Worm (Caenorhabditis elegans) whole organism, L1 larva: ENCODE measurements around the gene clc-3.

ENCODE experiments used
- C16A3.4 ChIP-seq: fragments of 150-350 bp; optimal IDR thresholded peaks from 2 replicates; lab custom pipeline; 2014; ENCODE audit warnings: missing biosample characterization, missing genetic modification characterization
- alr-1 ChIP-seq: fragments of 200-800 bp; sonication (Bioruptor generic); optimal IDR thresholded peaks from 2 replicates; lab custom pipeline; 2018; ENCODE audit warnings: borderline replicate concordance, mild to moderate bottlenecking, missing genetic modification characterization, missing compliant biosample characterization
- aly-2 ChIP-seq: fragments of 150-350 bp; optimal IDR thresholded peaks from 2 replicates; lab custom pipeline; 2014; ENCODE audit warnings: missing biosample characterization, missing genetic modification characterization
- fkh-10 ChIP-seq: sonication (generic microtip); optimal IDR thresholded peaks from 2 replicates; lab custom pipeline; 2017; ENCODE audit warnings: missing biosample characterization, missing genetic modification reagents, missing genetic modification characterization
- fos-1 ChIP-seq: fragments of 150-350 bp; optimal IDR thresholded peaks from 2 replicates; lab custom pipeline; 2014; ENCODE audit warnings: missing biosample characterization, missing genetic modification characterization
- nhr-11 ChIP-seq: fragments of 150-350 bp; optimal IDR thresholded peaks from 2 replicates; lab custom pipeline; 2014; ENCODE audit warnings: missing biosample characterization, missing genetic modification characterization
- nhr-237 ChIP-seq: fragments of 150-350 bp; optimal IDR thresholded peaks from 2 replicates; lab custom pipeline; 2014; ENCODE audit warnings: missing biosample characterization, missing genetic modification characterization
- unc-62 ChIP-seq: fragments of 150-350 bp; optimal IDR thresholded peaks from 2 replicates; lab custom pipeline; 2014; ENCODE audit warnings: missing biosample characterization, missing genetic modification reagents, missing genetic modification characterization
- xbp-1 ChIP-seq: sonication (generic microtip); optimal IDR thresholded peaks from 2 replicates; lab custom pipeline; 2016; ENCODE audit warnings: missing genetic modification characterization, missing compliant biosample characterization

DNA sequence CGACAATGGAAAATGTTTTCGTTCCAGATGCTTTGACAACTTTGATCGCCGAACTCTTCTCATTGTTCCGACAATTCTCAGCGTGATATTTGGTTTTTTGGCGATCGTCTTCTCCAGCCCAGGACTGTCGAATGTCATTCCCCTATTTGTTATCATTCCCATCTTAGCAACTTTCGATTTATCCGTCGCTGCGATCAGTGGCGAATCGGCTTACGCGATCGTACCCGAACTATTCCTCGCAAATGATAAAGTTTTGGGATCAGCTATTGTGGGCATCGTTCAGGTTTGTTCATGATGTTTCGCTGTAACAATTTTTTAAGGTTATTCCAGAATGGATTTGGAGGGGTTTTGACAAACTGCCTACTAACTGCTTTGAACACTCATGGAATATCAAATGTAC lies 22.2 kb upstream of the clc-3 start:
- TF ChIP-seq xbp-1 (tag; lab: Kevin White, UChicago) (no peak), fkh-10 (no peak), aly-2 (tag; lab: Kevin White, UChicago) (no peak), fos-1 (no peak), nhr-11 (tag; lab: Kevin White, UChicago) (no peak), alr-1 (tag; lab: Kevin White, UChicago) (no peak), nhr-237 (no peak), C16A3.4 (tag; lab: Kevin White, UChicago) (no peak), unc-62 (GFP tag; lab: Kevin White, UChicago) (no peak)
